Worm (Caenorhabditis elegans): ENCODE data around the gene F46F5.1.

DNA sequence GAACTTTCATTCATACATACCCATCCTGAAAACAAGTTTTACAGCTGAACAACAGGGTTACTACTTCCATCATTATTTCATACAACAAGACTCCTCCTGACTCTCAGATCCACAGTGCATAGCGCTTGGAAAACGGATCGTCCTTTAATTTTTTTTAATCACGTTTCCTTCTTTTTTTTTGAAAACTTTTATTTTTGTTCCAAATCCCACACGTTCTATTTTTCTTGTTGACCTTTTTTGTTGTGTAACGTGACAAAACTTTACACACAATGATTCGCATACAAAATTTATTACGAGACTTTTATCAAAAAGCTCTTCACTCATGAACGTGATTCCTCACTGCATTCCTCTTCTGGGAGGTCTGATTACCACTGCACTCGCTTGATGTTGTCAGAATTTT lies 48.4 kb upstream of the F46F5.1 start, which contains the start of gene clc-33:
- TF ChIP-seq efl-3 (GFP tag; optimal IDR thresholded peaks at IDR 0.05) (no peak), ama-1 (optimal IDR thresholded peaks at IDR 0.05) (no peak), ceh-82 (tag; optimal IDR thresholded peaks at IDR 0.05) (no peak)

Data from whole organism, L1 larva.